Worm (Caenorhabditis elegans): ENCODE measurements around the gene C03B1.3.

C03B1.3 gene

DNA sequence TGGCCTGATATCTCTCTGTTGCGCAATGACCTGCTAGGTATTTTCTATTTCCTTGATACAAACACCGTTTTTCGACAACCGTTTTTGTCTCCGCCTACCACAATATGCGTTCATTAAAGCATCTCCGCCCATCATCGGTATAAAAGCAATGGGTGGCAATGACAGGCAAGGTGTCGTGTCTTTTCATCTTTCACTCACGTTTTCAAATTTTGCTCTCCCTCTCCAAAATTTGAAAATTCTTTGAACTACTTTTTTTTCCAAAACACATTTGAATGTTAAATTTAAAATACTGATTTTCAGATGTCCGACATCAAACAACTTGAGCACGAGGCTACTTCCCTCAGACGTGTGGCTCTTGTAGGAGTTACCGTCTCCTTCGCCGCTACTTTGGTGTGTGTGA is 37.0 kb upstream of the C03B1.3 start, which contains the start of gene col-169:
Gene col-169, plus strand, starts transcription at position 301 of the 400 bp plus-strand sequence.
- TF ChIP-seq F52B5.7 (tag; optimal IDR thresholded peaks at IDR 0.05) (no peak), snpc-4 (GFP tag; optimal IDR thresholded peaks at IDR 0.05) (no peak), snpc-4 (tag; optimal IDR thresholded peaks at IDR 0.05) (no peak), madf-8 (GFP tag; conservative IDR thresholded peaks at IDR 0.05) (no peak)

DNA sequence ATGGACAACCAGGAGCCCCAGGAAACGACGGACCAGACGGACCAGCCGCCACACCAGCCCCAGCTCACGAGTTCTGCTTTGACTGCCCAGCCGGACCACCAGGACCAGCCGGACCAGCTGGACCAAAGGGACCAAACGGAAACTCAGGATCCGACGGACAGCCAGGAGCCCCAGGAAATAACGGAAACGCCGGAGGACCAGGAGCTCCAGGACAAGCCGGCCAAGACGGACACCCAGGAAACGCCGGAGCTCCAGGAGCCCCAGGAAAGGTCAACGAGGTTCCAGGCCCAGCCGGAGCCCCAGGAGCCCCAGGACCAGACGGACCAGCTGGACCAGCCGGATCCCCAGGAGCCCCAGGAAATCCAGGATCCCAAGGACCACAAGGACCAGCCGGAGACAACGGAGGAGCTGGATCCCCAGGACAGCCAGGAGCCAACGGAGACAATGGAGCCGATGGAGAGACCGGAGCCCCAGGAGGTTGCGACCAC is 36.2 kb upstream of the C03B1.3 start:
- TF ChIP-seq zfh-2 (GFP tag; conservative IDR thresholded peaks at IDR 0.05) (0 out of 2 replicates have a peak, but pooled peaks have one; percentile 19), egrh-3 (GFP tag; IDR thresholded peaks at IDR 0.05) (peak; percentile 97)

DNA sequence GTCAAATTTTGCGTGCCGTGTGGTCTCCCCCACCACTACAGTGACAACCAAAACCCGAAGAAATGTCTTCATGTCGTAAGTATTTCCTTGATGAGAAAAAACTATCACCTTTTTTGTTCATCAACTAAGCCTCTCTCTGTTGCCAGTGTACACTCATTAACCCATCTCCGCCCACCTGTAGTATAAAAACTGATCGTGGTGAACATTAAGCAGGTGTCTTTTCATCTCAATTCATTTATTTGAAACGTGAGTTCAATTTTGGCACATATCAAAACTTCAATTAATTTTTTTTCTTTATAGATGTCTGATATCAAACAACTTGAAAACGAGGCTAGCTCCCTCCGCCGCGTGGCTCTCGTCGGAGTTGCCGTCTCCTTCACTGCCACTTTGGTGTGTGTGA is 34.4 kb upstream of the C03B1.3 start, which contains the start of gene col-170:
Gene col-170, plus strand, starts transcription at position 301 of the 400 bp plus-strand sequence.
- no peak for TF ChIP-seq athp-1 (tag; optimal IDR thresholded peaks at IDR 0.05)
- no peak for TF ChIP-seq ceh-40 (GFP tag; IDR thresholded peaks at IDR 0.05)
- no peak for TF ChIP-seq efl-1 (GFP tag; optimal IDR thresholded peaks at IDR 0.05)
- TF ChIP-seq attf-6 (GFP tag; IDR thresholded peaks at IDR 0.05): no peak
- TF ChIP-seq Y67H2A.10 (GFP tag; conservative IDR thresholded peaks at IDR 0.05): no peak
- TF ChIP-seq let-526 (GFP tag; IDR thresholded peaks at IDR 0.05): no peak
- TF ChIP-seq mel-28 (tag; optimal IDR thresholded peaks at IDR 0.05; ENCODE audit: borderline replicate concordance): no peak
- no peak for TF ChIP-seq hlh-12 (tag; optimal IDR thresholded peaks at IDR 0.05)
- TF ChIP-seq F23B12.7 (tag; optimal IDR thresholded peaks at IDR 0.05; ENCODE audit: insufficient read depth): no peak
- TF ChIP-seq hrde-1 (tag; optimal IDR thresholded peaks at IDR 0.05; ENCODE audit: borderline replicate concordance): no peak
- no peak for TF ChIP-seq mcd-1 (GFP tag; IDR thresholded peaks at IDR 0.05)
- TF ChIP-seq chd-7 (tag; optimal IDR thresholded peaks at IDR 0.05): no peak
- no peak for TF ChIP-seq nfya-2 (GFP tag; IDR thresholded peaks at IDR 0.05)

DNA sequence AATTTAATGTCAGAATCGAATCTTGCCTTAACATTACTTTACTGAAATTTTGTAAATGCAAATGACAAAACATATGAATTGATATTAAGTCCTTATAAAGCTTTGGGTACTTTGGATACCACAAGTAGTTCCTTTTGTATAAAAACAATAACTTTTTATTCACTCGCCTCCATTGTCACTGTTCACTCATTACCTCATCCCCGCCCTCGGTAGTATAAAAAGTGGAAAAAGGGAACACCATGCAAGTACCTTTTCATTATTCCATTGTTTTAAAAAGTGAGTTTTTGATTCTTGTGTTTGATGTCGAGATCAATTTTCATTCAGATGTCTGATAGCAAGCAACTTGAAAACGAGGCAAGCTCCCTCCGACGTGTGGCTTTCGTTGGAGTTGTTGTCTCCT is 31.8 kb upstream of the C03B1.3 start, which contains the start of gene col-171:
Gene col-171, plus strand, starts transcription at position 301 of the 400 bp plus-strand sequence.
- TF ChIP-seq ZK185.1 (tag; optimal IDR thresholded peaks at IDR 0.05; ENCODE audit: poor library complexity, severe bottlenecking) (no peak), ceh-100 (GFP tag; IDR thresholded peaks at IDR 0.05) (no peak), attf-3 (GFP tag; conservative IDR thresholded peaks at IDR 0.05) (no peak), ztf-28 (GFP tag; IDR thresholded peaks at IDR 0.05) (no peak), tbp1 (GFP tag; optimal IDR thresholded peaks at IDR 0.05) (no peak), ama-1 (optimal IDR thresholded peaks at IDR 0.05) (no peak), ama-1 (GFP tag; optimal IDR thresholded peaks at IDR 0.05) (no peak), aptf-3 (GFP tag; IDR thresholded peaks at IDR 0.05) (no peak), let-607 (tag; optimal IDR thresholded peaks at IDR 0.05) (no peak), ceh-79 (tag; optimal IDR thresholded peaks at IDR 0.05) (no peak), madf-10 (tag; optimal IDR thresholded peaks at IDR 0.05) (no peak), ceh-40 (GFP tag; IDR thresholded peaks at IDR 0.05) (no peak), lin-40 (tag; optimal IDR thresholded peaks at IDR 0.05) (no peak), Y53G8AR.9 (GFP tag; conservative IDR thresholded peaks at IDR 0.05) (no peak), cebp-2 (GFP tag; IDR thresholded peaks at IDR 0.05) (no peak), lag-1 (GFP tag; IDR thresholded peaks at IDR 0.05) (no peak)
